Fruit fly (Drosophila melanogaster) whole organism, larva: ENCODE results near the gene NPFR.

Experiments used
- noc ChIP-seq: fragments of 200-800 bp; sonication (Bioruptor generic); optimal IDR thresholded peaks from 3 replicates; lab custom pipeline; 2019; ENCODE audit warnings: missing biosample characterization, mild to moderate bottlenecking, missing genetic modification characterization, moderate library complexity

Gene NPFR

DNA sequence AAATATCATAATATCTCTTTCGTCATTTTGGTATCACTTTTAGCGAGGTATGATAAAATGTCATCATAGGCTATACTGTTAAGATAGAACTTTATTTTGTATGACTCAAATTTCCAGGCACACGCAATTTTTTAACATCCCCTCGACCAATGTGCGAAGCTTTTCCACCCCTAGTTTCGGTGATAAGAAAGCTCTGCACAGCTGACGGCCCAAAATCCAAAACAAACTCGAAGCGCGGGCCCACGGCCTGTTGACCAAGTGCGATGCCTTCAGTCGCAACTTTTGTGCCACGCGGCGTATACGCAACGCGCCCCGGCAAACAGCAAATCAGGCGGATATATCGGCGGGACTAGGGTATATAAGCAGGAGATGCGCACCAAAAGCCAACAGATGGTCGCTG is at the start of gene NPFR:
TSS of gene NPFR (plus strand) at position 301 of the 400 bp plus-strand sequence.
- no peak for TF ChIP-seq noc (tag; lab: Kevin White, UChicago)

DNA sequence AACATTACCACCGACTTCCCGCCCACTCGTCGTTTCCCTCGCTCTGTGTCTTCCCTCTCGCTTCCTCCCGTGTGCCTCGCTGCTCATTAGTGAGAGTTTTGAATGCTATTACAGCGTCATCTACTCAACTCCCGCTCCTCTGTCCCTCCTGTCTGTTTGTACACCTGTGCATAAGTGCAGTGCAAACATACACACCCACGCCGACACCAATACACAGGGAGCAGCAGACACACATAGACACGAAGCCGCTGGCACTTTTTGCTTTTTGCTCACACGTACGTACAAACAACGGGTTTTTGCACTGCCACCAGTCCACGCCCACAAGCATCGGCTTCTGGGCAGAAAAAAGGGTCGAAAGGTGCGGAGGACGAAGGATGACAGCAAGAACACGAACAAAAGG is 45.3 kb upstream of the NPFR start:
- TF ChIP-seq noc (tag; lab: Kevin White, UChicago) = no peak

DNA sequence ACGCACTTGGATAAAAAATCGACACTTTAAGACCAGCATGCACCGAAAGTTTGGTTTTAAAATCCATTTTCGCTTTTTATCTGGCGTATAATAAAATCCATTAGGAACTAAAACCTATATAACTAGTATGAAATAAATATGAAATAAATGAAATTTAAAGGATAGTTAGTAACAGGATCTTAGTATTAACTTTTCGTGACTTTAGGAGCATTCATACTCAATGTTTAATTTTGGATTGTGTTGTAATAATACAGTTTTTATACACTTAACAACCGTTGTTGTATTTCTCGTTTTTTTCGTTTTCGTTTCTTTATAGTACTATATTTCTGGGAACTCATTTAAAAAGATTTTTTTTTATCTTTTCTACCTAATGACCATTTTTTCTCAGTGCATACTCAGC is 38.0 kb upstream of the NPFR start:
- TF ChIP-seq noc (tag; lab: Kevin White, UChicago) = no peak

DNA sequence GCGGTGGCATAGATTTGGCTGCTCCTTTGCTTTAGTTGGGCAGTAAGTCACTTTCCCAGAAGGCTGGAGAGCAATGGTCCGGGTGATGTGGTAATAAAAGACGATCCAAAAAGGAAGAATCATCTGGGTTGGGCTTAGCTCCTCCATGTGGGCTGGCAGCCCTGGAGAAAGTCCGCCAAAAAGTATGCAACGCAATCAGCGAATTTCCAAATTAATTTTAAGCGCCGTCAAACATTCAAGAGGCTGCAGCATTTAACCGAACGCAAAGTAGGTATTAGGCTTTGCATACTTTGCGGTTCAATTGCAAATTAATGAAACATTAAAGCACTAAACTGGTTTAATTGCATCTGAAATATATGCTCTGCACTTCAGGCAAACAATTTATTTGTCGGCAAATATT is 37.5 kb upstream of the NPFR start:
- TF ChIP-seq noc (tag; lab: Kevin White, UChicago) = no peak

DNA sequence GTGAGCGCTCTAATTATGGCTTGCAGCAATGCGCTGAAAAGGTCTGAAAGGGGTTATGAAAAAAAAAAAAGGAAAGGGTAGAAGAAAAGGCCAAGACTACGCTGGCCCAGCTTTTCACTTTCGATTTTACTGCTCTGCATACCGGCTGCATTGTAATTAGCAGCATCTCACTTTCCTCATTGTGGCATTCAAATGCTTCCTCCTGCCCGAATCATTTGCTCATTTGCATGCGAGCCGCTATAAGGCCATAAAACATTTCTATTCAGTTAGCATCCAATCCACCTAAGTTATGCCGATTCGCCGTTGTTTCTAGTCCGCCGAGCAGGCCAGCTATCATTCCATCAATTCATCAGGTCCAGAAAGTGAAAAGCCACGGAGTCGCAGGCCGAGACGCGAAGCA is 33.5 kb upstream of the NPFR start:
- no peak for TF ChIP-seq noc (tag; lab: Kevin White, UChicago)

DNA sequence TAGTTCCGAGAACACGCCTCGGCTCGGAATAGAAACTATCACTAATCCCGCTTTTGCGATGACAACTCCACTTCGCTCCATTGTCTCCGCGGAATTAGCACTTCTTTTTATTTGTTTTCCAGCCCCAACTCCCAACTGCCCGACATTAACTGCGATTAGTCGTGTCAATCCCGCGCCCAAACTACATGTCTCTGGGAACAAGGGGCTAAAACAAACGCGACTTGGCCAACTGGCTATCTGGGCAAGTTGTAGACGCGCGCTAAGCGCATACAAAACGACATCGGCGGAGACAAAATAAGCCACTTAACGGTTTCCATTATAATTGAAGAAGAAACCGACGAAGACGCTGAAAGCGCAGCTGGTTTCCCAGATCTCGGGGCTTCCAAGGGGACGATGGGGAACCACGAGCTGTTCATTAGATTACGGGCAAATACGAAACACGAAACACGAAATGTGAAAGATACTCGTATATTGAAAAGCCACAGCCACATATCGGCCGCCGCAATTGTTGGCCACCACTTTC is 32.3 kb upstream of the NPFR start:
- no peak for TF ChIP-seq noc (tag; lab: Kevin White, UChicago)

DNA sequence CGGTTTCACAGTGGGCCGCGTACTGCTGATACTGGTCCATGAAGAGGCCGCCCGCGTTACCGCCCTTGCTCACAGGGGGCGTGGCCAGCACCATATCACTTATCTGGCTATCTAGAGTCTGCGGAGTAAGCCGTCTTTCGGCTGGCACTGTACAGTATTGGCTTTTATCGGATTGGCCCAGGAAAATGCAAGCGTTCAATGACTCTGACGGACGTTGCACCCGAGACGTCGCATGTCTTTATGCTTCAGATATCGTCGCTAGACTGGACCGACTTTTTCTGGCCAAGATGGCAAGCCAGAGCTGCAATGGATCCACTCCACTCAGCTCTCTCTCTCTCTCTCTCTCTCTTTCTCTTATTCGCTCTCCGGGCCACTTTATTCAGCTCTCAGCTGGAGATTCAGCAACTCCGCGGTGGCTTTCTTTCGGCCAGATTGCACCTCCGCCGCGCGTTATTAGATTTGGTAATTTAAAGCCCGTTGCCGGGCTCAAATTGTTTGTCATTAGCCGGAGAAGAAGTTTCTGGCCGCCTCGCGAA is 30.1 kb upstream of the NPFR start, which contains the start of gene CG31559:
TSS of gene CG31559 (minus strand) at position 273 of the 536 bp plus-strand sequence.
- TF ChIP-seq noc (tag; lab: Kevin White, UChicago) = no peak

DNA sequence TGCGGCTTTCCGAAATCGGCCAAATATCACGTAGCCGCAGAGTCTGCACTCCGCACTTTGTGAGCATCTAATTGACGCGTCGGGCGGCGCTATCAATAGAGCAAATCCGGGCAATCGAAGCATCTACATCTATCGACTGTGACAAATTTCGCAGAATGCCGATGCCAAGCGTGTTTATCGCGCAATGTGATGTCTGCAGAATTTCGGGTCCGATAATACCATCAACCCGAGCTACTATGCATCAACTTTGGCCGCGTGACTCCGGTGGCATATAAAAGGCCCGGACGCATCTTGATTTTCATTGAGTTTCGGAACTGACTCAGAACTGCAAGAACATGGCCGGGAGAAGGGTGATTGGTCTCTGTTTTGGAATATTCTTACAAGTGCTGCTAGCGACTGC is 19.9 kb upstream of the NPFR start, which contains the start of gene CG1077:
TSS of gene CG1077 (plus strand) at position 301 of the 400 bp plus-strand sequence.
- no peak for TF ChIP-seq noc (tag; lab: Kevin White, UChicago)

DNA sequence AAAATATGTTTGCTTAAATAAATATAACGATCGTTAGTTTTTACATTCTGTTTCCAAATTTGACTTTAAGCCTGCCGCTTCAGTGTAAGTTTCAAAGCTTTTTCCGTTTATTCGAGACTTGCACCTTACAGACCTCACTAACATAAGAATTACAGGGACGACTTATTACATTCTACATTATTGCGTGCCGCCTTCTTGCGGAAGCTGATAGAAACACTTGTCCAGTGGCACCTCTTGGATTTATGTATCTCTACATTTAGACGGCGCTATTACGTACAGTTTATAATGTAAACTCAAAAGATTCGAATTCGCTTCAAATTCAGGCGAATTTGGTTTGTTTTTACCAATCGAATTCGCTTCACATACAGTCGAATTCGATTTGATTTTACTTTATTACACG is 16.4 kb upstream of the NPFR start:
- no peak for TF ChIP-seq noc (tag; lab: Kevin White, UChicago)

DNA sequence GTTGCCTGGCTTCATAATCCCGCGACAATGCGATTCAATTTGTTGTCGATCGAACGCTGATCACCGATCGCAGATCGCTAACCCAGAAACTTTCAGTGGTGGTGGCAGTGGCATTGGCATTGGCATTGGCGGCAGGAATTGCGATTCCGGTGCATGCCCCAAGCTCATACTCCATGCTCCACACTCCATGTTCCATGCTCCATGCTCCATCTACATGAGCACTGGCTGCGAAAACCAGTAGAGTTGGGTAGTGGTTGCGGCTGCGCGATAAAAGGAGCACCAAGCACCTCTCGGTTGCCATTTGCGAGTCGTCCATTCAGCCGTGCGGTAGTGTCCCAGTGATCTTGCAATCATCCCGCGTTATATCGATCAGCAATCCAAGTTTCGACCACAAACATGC is 13.9 kb upstream of the NPFR start, which contains the start of gene Osi1:
TSS of gene Osi1 (plus strand) at position 301 of the 400 bp plus-strand sequence.
- no peak for TF ChIP-seq noc (tag; lab: Kevin White, UChicago)

DNA sequence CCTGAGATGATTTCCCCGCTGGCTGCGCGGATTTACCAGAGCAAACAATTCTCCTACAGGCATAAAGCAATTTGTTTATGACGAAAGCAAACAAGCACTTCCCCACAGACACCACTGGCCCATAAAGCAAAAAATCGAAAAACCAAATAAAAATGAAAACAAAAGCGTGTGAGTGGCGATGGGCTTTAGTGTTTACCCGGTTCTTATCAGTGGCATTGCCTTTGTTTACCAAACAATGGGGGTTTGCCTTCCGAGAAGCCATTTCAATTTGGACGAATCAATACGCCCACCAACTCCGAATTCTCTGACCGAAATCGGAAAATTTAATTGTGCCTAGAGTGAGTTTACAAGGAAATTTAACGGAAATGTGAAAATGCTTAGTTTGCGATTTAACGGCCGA is 4.6 kb upstream of the NPFR start:
- TF ChIP-seq noc (tag; lab: Kevin White, UChicago) = no peak

DNA sequence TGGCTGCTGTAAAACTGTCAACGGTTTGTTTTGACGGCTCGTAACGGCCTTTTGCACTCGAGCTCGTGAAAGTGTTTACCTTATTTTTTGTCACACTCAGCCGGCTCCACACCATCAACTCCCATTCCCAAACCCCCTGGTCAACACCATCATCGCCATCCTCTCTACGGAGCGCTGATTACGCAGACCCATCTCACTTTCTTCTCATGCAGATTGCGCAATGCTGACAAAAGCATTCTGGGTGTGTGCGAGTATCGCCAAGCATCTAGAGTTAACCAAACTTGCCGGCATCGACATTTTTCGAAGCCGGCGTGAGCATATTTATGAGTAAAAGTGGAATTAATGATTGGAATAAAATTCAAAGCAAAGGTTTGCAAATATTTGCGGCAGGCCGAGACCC is 9.3 kb downstream of the NPFR start:
- no peak for TF ChIP-seq noc (tag; lab: Kevin White, UChicago)

DNA sequence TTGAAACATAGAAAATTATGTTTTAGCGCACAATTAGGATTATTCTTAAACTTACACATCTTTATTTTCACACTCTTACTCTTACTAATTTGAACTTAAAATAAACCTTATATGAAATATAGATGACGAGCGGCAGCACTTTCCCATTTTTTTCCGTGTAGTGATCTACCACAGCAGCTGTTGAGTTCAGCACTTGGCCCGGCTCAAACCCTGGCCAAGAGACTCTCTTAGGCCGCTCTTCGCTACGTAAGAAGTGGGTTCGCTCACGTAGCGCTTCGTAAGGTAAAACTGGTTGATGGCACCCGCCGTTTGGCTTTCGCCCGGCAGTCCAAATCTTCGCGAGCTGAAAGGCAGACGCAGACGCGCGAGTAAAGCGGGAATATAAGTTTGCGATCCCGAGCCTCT is 11.4 kb downstream of the NPFR start, which contains the start of gene Osi24:
TSS of gene Osi24 (plus strand) at position 324 of the 405 bp plus-strand sequence.
- TF ChIP-seq noc (tag; lab: Kevin White, UChicago) = peak; percentile 3

DNA sequence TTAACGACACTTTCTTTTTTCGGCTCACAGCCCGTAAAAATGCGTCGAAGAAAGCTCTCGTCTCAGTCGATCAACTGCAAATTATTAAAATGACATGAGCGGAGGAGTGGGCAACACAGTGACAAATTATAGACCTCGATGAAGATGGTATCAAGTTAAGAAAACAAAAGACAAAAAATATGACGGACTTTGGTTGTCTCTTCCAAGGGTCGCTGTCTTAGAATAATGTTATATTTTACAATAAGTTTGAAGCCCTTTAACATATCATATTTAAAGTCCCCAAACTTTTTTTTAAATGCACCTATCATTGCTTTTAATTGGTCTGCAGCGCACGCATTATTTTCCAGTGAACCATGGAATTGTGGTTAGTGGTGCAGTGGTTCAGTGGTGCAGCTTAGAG is 12.6 kb downstream of the NPFR start:
- TF ChIP-seq noc (tag; lab: Kevin White, UChicago) = no peak

DNA sequence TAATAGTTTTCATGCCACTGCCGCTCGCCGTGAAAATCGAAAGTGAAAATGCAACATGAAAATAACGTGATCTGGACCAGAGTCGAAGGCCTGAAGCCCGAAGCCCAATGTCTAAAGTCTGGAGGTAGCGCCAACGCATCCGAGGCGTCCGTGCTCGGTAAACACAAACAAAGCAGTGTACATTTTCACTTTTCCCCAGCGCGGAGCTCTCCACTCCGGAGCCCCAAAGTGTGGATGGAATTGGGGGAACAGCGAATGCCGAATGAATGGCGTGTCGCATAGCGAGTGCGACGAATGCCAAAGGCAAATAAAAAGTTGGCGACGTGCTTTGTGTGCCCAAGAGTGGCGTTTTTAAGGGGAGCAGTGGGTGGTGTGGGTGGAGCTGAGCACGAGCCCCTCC is 15.9 kb downstream of the NPFR start:
- no peak for TF ChIP-seq noc (tag; lab: Kevin White, UChicago)

DNA sequence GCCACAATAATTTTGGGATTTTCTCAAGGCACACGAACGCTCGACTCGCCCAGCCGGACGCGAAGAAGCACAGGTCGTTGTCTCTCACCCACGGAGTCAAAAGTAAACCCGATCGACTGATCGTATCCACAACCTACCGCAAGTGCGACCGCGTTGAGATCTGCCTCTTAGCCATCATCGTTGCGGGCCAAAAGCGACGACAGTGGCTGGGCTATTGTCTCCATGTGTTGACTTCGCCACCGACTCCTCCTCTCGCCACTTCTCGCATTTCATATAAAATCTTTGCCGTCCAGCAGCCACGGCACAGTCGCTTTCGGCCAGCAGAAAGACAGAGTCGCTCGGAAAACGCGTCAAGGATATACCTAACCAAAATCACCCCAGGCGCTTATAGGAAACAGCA is 22.0 kb downstream of the NPFR start, which contains the start of gene Osi2:
TSS of gene Osi2 (plus strand) at position 301 of the 400 bp plus-strand sequence.
- no peak for TF ChIP-seq noc (tag; lab: Kevin White, UChicago)
